Fruit fly (Drosophila melanogaster) whole organism, pupa: Measurements from ENCODE around the gene Pdxk.

Experiments
- CG9948 ChIP-seq: fragments of 200-800 bp; sonication (Bioruptor generic); optimal IDR thresholded peaks from 2 replicates; lab custom pipeline; 2018; ENCODE audit warnings: missing biosample characterization, mild to moderate bottlenecking, missing genetic modification characterization, moderate library complexity
- D1 ChIP-seq: fragments of 200-800 bp; sonication (Bioruptor generic); optimal IDR thresholded peaks from 2 replicates; lab custom pipeline; 2018; ENCODE audit warnings: missing biosample characterization, mild to moderate bottlenecking, missing genetic modification characterization, moderate library complexity
- gl ChIP-seq: fragments of 200-800 bp; sonication (Bioruptor generic); optimal IDR thresholded peaks from 2 replicates; lab custom pipeline; 2018; ENCODE audit warnings: missing biosample characterization, mild to moderate bottlenecking, missing genetic modification characterization

dm6 chr3L:9340839-9341238 lies 19.3 kb upstream of the Pdxk start:
- TF ChIP-seq D1 (tag; lab: Kevin White, UChicago) = no peak
- TF ChIP-seq CG9948 = no peak
- TF ChIP-seq gl (tag; lab: Kevin White, UChicago) = no peak
